Fruit fly (Drosophila melanogaster) whole organism, embryonic: Measurements from ENCODE around the gene orb.

Experiments
- BtbVII ChIP-seq: fragments of 200-800 bp; sonication (Bioruptor generic); optimal IDR thresholded peaks from 3 replicates; lab custom pipeline; 2017; ENCODE audit warnings: missing biosample characterization, mild to moderate bottlenecking, missing genetic modification characterization
- CG10274 ChIP-seq: fragments of 200-800 bp; sonication (Bioruptor generic); optimal IDR thresholded peaks from 3 replicates; lab custom pipeline; 2017; ENCODE audit warnings: missing biosample characterization, mild to moderate bottlenecking, missing genetic modification characterization
- CG10462 ChIP-seq: fragments of 200-800 bp; sonication (Bioruptor generic); optimal IDR thresholded peaks from 2 replicates; lab custom pipeline; 2016; ENCODE audit warnings: missing biosample characterization, missing genetic modification characterization
- CG10979 ChIP-seq: fragments of 200-800 bp; sonication (Bioruptor generic); optimal IDR thresholded peaks from 2 replicates; lab custom pipeline; 2018; ENCODE audit warnings: missing biosample characterization, mild to moderate bottlenecking, missing genetic modification characterization, moderate library complexity
- CG11695 ChIP-seq: fragments of 200-800 bp; sonication (Bioruptor generic); IDR thresholded peaks from 3 replicates; pipeline ENCODE4 v1.3.6; 2022; ENCODE audit warnings: missing biosample characterization, missing genetic modification characterization
- CG12071 ChIP-seq: fragments of 200-800 bp; sonication (Bioruptor generic); optimal IDR thresholded peaks from 3 replicates; lab custom pipeline; 2018; ENCODE audit warnings: missing biosample characterization, mild to moderate bottlenecking, missing genetic modification characterization
- CG12391 ChIP-seq: fragments of 200-800 bp; sonication (Bioruptor generic); optimal IDR thresholded peaks from 3 replicates; lab custom pipeline; 2018; ENCODE audit warnings: missing biosample characterization, mild to moderate bottlenecking, missing genetic modification characterization, moderate library complexity
- CG15011 ChIP-seq: fragments of 200-800 bp; sonication (Bioruptor generic); optimal IDR thresholded peaks from 3 replicates; lab custom pipeline; 2018; ENCODE audit warnings: missing biosample characterization, mild to moderate bottlenecking, missing genetic modification characterization
- CG15073 ChIP-seq: fragments of 200-800 bp; sonication (Bioruptor generic); optimal IDR thresholded peaks from 2 replicates; lab custom pipeline; 2016; ENCODE audit warnings: missing biosample characterization, missing genetic modification characterization
- CG17186 ChIP-seq: fragments of 200-800 bp; sonication (Bioruptor generic); optimal IDR thresholded peaks from 3 replicates; lab custom pipeline; 2017; ENCODE audit warnings: missing biosample characterization, missing genetic modification reagents, missing genetic modification characterization
- CG17829 ChIP-seq: fragments of 200-800 bp; optimal IDR thresholded peaks from 2 replicates; lab custom pipeline; 2019; ENCODE audit warnings: missing biosample characterization, mild to moderate bottlenecking, missing genetic modification characterization, moderate library complexity
- CG17912 ChIP-seq: fragments of 200-800 bp; sonication (Bioruptor generic); optimal IDR thresholded peaks from 2 replicates; lab custom pipeline; 2018; ENCODE audit warnings: missing biosample characterization, mild to moderate bottlenecking, missing genetic modification characterization
- CG2129 ChIP-seq: fragments of 200-800 bp; sonication (Bioruptor generic); IDR thresholded peaks from 2 replicates; pipeline ENCODE4 v1.3.6; 2022; ENCODE audit warnings: missing biosample characterization, missing genetic modification characterization; ENCODE audit not compliant: partially characterized antibody
- CG2678 ChIP-seq: fragments of 200-800 bp; sonication (Bioruptor generic); optimal IDR thresholded peaks from 3 replicates; lab custom pipeline; 2019; ENCODE audit warnings: missing biosample characterization, mild to moderate bottlenecking, missing genetic modification characterization, moderate library complexity
- CG31365 ChIP-seq: fragments of 200-800 bp; sonication (Bioruptor generic); optimal IDR thresholded peaks from 2 replicates; lab custom pipeline; 2018; ENCODE audit warnings: missing biosample characterization, mild to moderate bottlenecking, missing genetic modification characterization
- CG34376 ChIP-seq: fragments of 200-800 bp; sonication (Bioruptor generic); optimal IDR thresholded peaks from 2 replicates; lab custom pipeline; 2018; ENCODE audit warnings: missing biosample characterization, mild to moderate bottlenecking, missing genetic modification characterization
- CG4328 ChIP-seq: fragments of 200-800 bp; sonication (Bioruptor generic); optimal IDR thresholded peaks from 3 replicates; lab custom pipeline; 2017; ENCODE audit warnings: missing biosample characterization, missing genetic modification reagents, missing genetic modification characterization
- CG7372 ChIP-seq: fragments of 200-800 bp; sonication (Bioruptor generic); IDR thresholded peaks from 2 replicates; pipeline ENCODE4 v1.3.6; 2022; ENCODE audit warnings: missing biosample characterization, missing genetic modification characterization
- CG7556 ChIP-seq: fragments of 200-800 bp; sonication (Bioruptor generic); optimal IDR thresholded peaks from 2 replicates; lab custom pipeline; 2017; ENCODE audit warnings: missing biosample characterization, mild to moderate bottlenecking, missing genetic modification characterization
- CG7839 ChIP-seq: fragments of 200-800 bp; sonication (Bioruptor generic); optimal IDR thresholded peaks from 3 replicates; lab custom pipeline; 2018; ENCODE audit warnings: missing biosample characterization, mild to moderate bottlenecking, missing genetic modification characterization, moderate library complexity
- CG8388 ChIP-seq: fragments of 200-800 bp; sonication (Bioruptor generic); optimal IDR thresholded peaks from 2 replicates; lab custom pipeline; 2019; ENCODE audit warnings: missing biosample characterization, mild to moderate bottlenecking, missing genetic modification characterization, moderate library complexity
- Chrac-16 ChIP-seq: fragments of 200-800 bp; sonication (Bioruptor generic); optimal IDR thresholded peaks from 3 replicates; lab custom pipeline; 2016; ENCODE audit warnings: missing biosample characterization, missing genetic modification characterization
- CoRest ChIP-seq: fragments of 200-800 bp; sonication (Bioruptor generic); optimal IDR thresholded peaks from 3 replicates; lab custom pipeline; 2018; ENCODE audit warnings: missing biosample characterization, mild to moderate bottlenecking, missing genetic modification characterization, moderate library complexity
- Dip2 ChIP-seq: fragments of 200-800 bp; sonication (Bioruptor generic); IDR thresholded peaks from 2 replicates; pipeline ENCODE4 v1.3.6; 2022; ENCODE audit warnings: missing biosample characterization, missing genetic modification characterization
- Dref ChIP-seq: fragments of 200-800 bp; sonication (Bioruptor generic); IDR thresholded peaks from 2 replicates; pipeline ENCODE4 v1.3.6; 2022; ENCODE audit warnings: missing biosample characterization, missing genetic modification characterization
- HLHmδ ChIP-seq: fragments of 200-800 bp; sonication (Bioruptor generic); optimal IDR thresholded peaks from 2 replicates; lab custom pipeline; 2018; ENCODE audit warnings: missing biosample characterization, mild to moderate bottlenecking, missing genetic modification characterization, moderate library complexity
- Hmr ChIP-seq: fragments of 200-800 bp; sonication (Bioruptor generic); optimal IDR thresholded peaks from 3 replicates; lab custom pipeline; 2017; ENCODE audit warnings: mild to moderate bottlenecking, missing biosample characterization, missing genetic modification reagents, missing genetic modification characterization
- Hsf ChIP-seq: fragments of 200-800 bp; sonication (Bioruptor generic); optimal IDR thresholded peaks from 3 replicates; lab custom pipeline; 2016; ENCODE audit warnings: missing biosample characterization, missing genetic modification characterization
- Max ChIP-seq: fragments of 200-800 bp; sonication (Bioruptor generic); optimal IDR thresholded peaks from 2 replicates; lab custom pipeline; 2016; ENCODE audit warnings: missing biosample characterization, mild to moderate bottlenecking, missing genetic modification characterization
- Myb ChIP-seq: fragments of 200-800 bp; sonication (Bioruptor generic); optimal IDR thresholded peaks from 2 replicates; lab custom pipeline; 2016; ENCODE audit warnings: missing biosample characterization, missing genetic modification characterization
- Six4 ChIP-seq: fragments of 200-800 bp; sonication (Bioruptor generic); optimal IDR thresholded peaks from 2 replicates; lab custom pipeline; 2016; ENCODE audit warnings: missing biosample characterization, missing genetic modification characterization
- Spps ChIP-seq: fragments of 200-800 bp; sonication (Bioruptor generic); optimal IDR thresholded peaks from 2 replicates; lab custom pipeline; 2018; ENCODE audit warnings: missing biosample characterization, mild to moderate bottlenecking, missing genetic modification characterization
- Usf ChIP-seq: fragments of 200-800 bp; sonication (Bioruptor generic); optimal IDR thresholded peaks from 2 replicates; lab custom pipeline; 2017; ENCODE audit warnings: missing genotype, missing biosample characterization, missing genetic modification characterization
- az2 ChIP-seq: fragments of 200-800 bp; sonication (Bioruptor generic); optimal IDR thresholded peaks from 3 replicates; lab custom pipeline; 2016; ENCODE audit warnings: missing biosample characterization, missing genetic modification characterization
- dan ChIP-seq: fragments of 200-800 bp; sonication (Bioruptor generic); IDR thresholded peaks from 2 replicates; pipeline ENCODE4 v1.3.6; 2022; ENCODE audit warnings: missing biosample characterization, missing genetic modification characterization
- dpn ChIP-seq, 2 experiments: fragments of 200-800 bp; sonication (Bioruptor generic); optimal IDR thresholded peaks; 3 replicates each; lab custom pipeline; 2016; ENCODE audit warnings: missing biosample characterization in 2 of 2, missing genetic modification characterization in 2 of 2
- ems ChIP-seq: fragments of 200-800 bp; sonication (Bioruptor generic); optimal IDR thresholded peaks from 3 replicates; lab custom pipeline; 2016; ENCODE audit warnings: missing biosample characterization, missing genetic modification characterization
- fd96Cb ChIP-seq: fragments of 200-800 bp; sonication (Bioruptor generic); optimal IDR thresholded peaks from 2 replicates; lab custom pipeline; 2018; ENCODE audit warnings: missing biosample characterization, mild to moderate bottlenecking, missing genetic modification characterization, moderate library complexity
- ftz-f1 ChIP-seq: fragments of 200-800 bp; sonication (Bioruptor generic); optimal IDR thresholded peaks from 2 replicates; lab custom pipeline; 2016; ENCODE audit warnings: missing biosample characterization, missing genetic modification characterization
- gro ChIP-seq: fragments of 200-800 bp; sonication (Bioruptor generic); optimal IDR thresholded peaks from 2 replicates; lab custom pipeline; 2016; ENCODE audit warnings: missing biosample characterization, missing genetic modification characterization
- gsb-n ChIP-seq: fragments of 200-800 bp; sonication (Bioruptor generic); optimal IDR thresholded peaks from 3 replicates; lab custom pipeline; 2018; ENCODE audit warnings: missing biosample characterization, mild to moderate bottlenecking, missing genetic modification characterization
- kni ChIP-seq: fragments of 200-800 bp; sonication (Bioruptor generic); optimal IDR thresholded peaks from 3 replicates; lab custom pipeline; 2017; ENCODE audit warnings: mild to moderate bottlenecking, missing biosample characterization, missing genetic modification reagents, missing genetic modification characterization
- phol ChIP-seq: fragments of 200-800 bp; sonication (Bioruptor generic); optimal IDR thresholded peaks from 3 replicates; lab custom pipeline; 2018; ENCODE audit warnings: missing biosample characterization, mild to moderate bottlenecking, missing genetic modification characterization, moderate library complexity
- sens ChIP-seq: fragments of 200-800 bp; sonication (Bioruptor generic); peaks from one replicate; lab custom pipeline; 2016; ENCODE audit warnings: missing biosample characterization, missing genetic modification characterization
- seq ChIP-seq: fragments of 200-800 bp; sonication (Bioruptor generic); IDR thresholded peaks from 2 replicates; pipeline ENCODE4 v1.3.6; 2022; ENCODE audit warnings: missing biosample characterization, missing genetic modification characterization
- sob ChIP-seq: fragments of 200-800 bp; sonication (Bioruptor generic); IDR thresholded peaks from 2 replicates; pipeline ENCODE4 v1.3.6; 2022; ENCODE audit warnings: missing biosample characterization, missing genetic modification characterization
- ssp ChIP-seq: fragments of 200-800 bp; sonication (Bioruptor generic); IDR thresholded peaks from 2 replicates; pipeline ENCODE4 v1.3.6; 2022; ENCODE audit warnings: missing biosample characterization, missing genetic modification characterization
- tio ChIP-seq: fragments of 200-800 bp; sonication (Bioruptor generic); optimal IDR thresholded peaks from 2 replicates; lab custom pipeline; 2017; ENCODE audit warnings: missing biosample characterization, missing genetic modification characterization, inconsistent platforms
- tx ChIP-seq: fragments of 200-800 bp; sonication (Bioruptor generic); optimal IDR thresholded peaks from 2 replicates; lab custom pipeline; 2016; ENCODE audit warnings: missing biosample characterization, missing genetic modification characterization
- vvl ChIP-seq: fragments of 200-800 bp; sonication (Bioruptor generic); IDR thresholded peaks from 2 replicates; pipeline ENCODE4 v1.3.6; 2022; ENCODE audit warnings: missing biosample characterization, missing genetic modification characterization

orb gene

DNA sequence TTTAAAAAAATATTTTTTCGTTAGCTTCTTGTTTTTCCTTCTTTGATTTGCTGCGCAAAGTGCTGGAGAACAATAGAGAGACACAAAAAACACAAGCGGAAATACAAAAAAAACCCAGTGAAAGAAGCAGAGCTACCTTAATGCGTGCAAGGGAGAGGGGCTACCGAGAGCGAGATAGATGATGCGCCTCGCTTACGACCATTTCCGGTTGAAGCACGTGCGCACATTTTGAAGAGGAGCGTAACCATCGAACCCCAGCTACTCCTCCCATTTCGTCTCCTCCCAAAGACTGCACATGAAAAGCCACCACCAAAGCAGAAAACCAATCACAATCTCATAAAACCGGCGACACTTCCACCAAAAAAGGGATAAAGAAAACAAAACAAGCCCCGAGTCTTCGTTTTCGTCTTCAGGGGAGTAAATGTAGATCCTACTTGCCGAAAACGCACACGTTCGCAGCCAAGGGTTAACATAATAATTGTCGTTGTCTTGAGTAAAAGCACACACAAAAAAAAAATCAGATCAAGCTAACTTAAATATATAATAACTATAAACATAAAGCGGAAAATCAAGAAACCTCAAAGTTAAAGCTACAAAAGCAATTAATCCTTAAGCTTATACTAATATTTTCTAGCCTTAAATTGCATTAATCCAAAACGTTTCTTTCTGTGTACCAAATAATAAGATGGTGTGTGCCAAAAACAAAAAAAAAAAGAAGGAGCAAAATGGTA, 16.6 kb upstream of the orb start (continued):
- no peak for TF ChIP-seq CG4328 (GFP tag; lab: Kevin White, UChicago)
- TF ChIP-seq gro (GFP tag; lab: Kevin White, UChicago), result no peak
- TF ChIP-seq sob (GFP tag; lab: Robert Waterston, UW), result no peak; the same call in 1 of the 2 replicates
- TF ChIP-seq fd96Cb (tag; lab: Kevin White, UChicago), result peak; percentile 58
- no peak for TF ChIP-seq CG7372 (GFP tag; lab: Robert Waterston, UW)
- peak; percentile 8 for TF ChIP-seq CG7556 (GFP tag; lab: Kevin White, UChicago)
- peak; percentile 29 for TF ChIP-seq CG12071
- TF ChIP-seq az2, result peak; percentile 21
- TF ChIP-seq sens (GFP tag; lab: Kevin White, UChicago), result peak; percentile 54
- no peak for TF ChIP-seq dan
- no peak for TF ChIP-seq BtbVII (GFP tag; lab: Kevin White, UChicago)
- peak in 1 of 2 experiments; percentile 16 for TF ChIP-seq dpn (GFP tag; optimal IDR thresholded peaks at IDR 0.05; lab: Kevin White, UChicago)
- no peak for TF ChIP-seq Usf (GFP tag; lab: Kevin White, UChicago)
- peak; percentile 5 for TF ChIP-seq Hsf (GFP tag; lab: Kevin White, UChicago)
- TF ChIP-seq kni (GFP tag; lab: Kevin White, UChicago), result peak; percentile 71
- TF ChIP-seq HLHmδ (GFP tag; lab: Kevin White, UChicago), result peak; percentile 76
- no peak for TF ChIP-seq CG17186 (GFP tag; lab: Kevin White, UChicago)
- peak; percentile 31 for TF ChIP-seq CoRest
- 0 out of 3 replicates have a peak, but pooled peaks have one; percentile 11 for TF ChIP-seq CG11695
- TF ChIP-seq Spps (tag; lab: Kevin White, UChicago), result peak; percentile 23
- TF ChIP-seq phol (tag; lab: Kevin White, UChicago), result peak; percentile 70
- TF ChIP-seq CG10462 (GFP tag; lab: Kevin White, UChicago), result no peak
- TF ChIP-seq CG10979 (tag; lab: Kevin White, UChicago), result peak; percentile 69
- TF ChIP-seq CG8388, result peak; percentile 27
- TF ChIP-seq tio, result peak; percentile 32
- TF ChIP-seq seq, result peak; percentile 44; the same call in 1 of the 2 replicates
- TF ChIP-seq CG15073, result no peak
- TF ChIP-seq CG2129 (GFP tag; lab: Robert Waterston, UW), result no peak
- TF ChIP-seq CG15011 (GFP tag; lab: Kevin White, UChicago), result no peak
- no peak for TF ChIP-seq Dref (GFP tag; lab: Robert Waterston, UW)
- TF ChIP-seq gsb-n (tag; lab: Kevin White, UChicago), result peak; percentile 37
- peak; percentile 20 for TF ChIP-seq Max (GFP tag; lab: Kevin White, UChicago)
- no peak for TF ChIP-seq ssp (GFP tag; lab: Robert Waterston, UW)
- no peak for TF ChIP-seq CG10274 (GFP tag; lab: Kevin White, UChicago)
- peak; percentile 41 for TF ChIP-seq CG7839 (tag; lab: Kevin White, UChicago)
- TF ChIP-seq vvl (GFP tag; lab: Robert Waterston, UW), result peak; percentile 15; the same call in 1 of the 2 replicates
- no peak for TF ChIP-seq Myb (GFP tag; lab: Kevin White, UChicago)
- TF ChIP-seq CG12391 (tag; lab: Kevin White, UChicago), result peak; percentile 51
- no peak for TF ChIP-seq ems (GFP tag; lab: Kevin White, UChicago)
- no peak for TF ChIP-seq ftz-f1
- TF ChIP-seq Six4 (GFP tag; lab: Kevin White, UChicago), result no peak
- peak; percentile 37 for TF ChIP-seq Chrac-16 (GFP tag; lab: Kevin White, UChicago)
- peak; percentile 20 for TF ChIP-seq CG17829 (tag; lab: Kevin White, UChicago)
- TF ChIP-seq Dip2 (GFP tag; lab: Robert Waterston, UW), result no peak
- peak; percentile 40 for TF ChIP-seq CG34376 (GFP tag; lab: Kevin White, UChicago)
- TF ChIP-seq tx (GFP tag; lab: Kevin White, UChicago), result no peak
- no peak for TF ChIP-seq CG31365 (tag; lab: Kevin White, UChicago)
- TF ChIP-seq CG17912 (GFP tag; lab: Kevin White, UChicago), result no peak
- peak; percentile 34 for TF ChIP-seq CG2678
- TF ChIP-seq Hmr (GFP tag; lab: Kevin White, UChicago), result peak; percentile 0
